Fruit fly (Drosophila melanogaster) whole organism, embryonic: ENCODE results near the gene Ccdc58.
A peak's percentile ranks its signal among the peaks of the same experiment; 100 is the strongest.

Source experiments
- BtbVII ChIP-seq: fragments of 200-800 bp; sonication (Bioruptor generic); optimal IDR thresholded peaks from 3 replicates; lab custom pipeline; 2017; ENCODE audit warnings: missing biosample characterization, mild to moderate bottlenecking, missing genetic modification characterization
- Bteb2 ChIP-seq: fragments of 200-800 bp; sonication (Bioruptor generic); optimal IDR thresholded peaks from 2 replicates; lab custom pipeline; 2016; ENCODE audit warnings: missing biosample characterization, missing genetic modification characterization
- CG10209 ChIP-seq: fragments of 200-800 bp; sonication (Bioruptor generic); optimal IDR thresholded peaks from 3 replicates; lab custom pipeline; 2017; ENCODE audit warnings: missing biosample characterization, mild to moderate bottlenecking, missing genetic modification characterization, missing genetic modification reagents
- CG10979 ChIP-seq: fragments of 200-800 bp; sonication (Bioruptor generic); optimal IDR thresholded peaks from 2 replicates; lab custom pipeline; 2018; ENCODE audit warnings: missing biosample characterization, mild to moderate bottlenecking, missing genetic modification characterization, moderate library complexity
- CG11504 ChIP-seq: fragments of 200-800 bp; sonication (Bioruptor generic); optimal IDR thresholded peaks from 3 replicates; lab custom pipeline; 2019; ENCODE audit warnings: missing biosample characterization, mild to moderate bottlenecking, missing genetic modification characterization, moderate library complexity
- CG13424 ChIP-seq: fragments of 200-800 bp; sonication (Bioruptor generic); optimal IDR thresholded peaks from 2 replicates; lab custom pipeline; 2019; ENCODE audit warnings: missing biosample characterization, mild to moderate bottlenecking, missing genetic modification characterization, moderate library complexity
- CG14965 ChIP-seq: fragments of 200-800 bp; sonication (Bioruptor generic); optimal IDR thresholded peaks from 2 replicates; lab custom pipeline; 2016; ENCODE audit warnings: missing biosample characterization, missing genetic modification characterization, borderline replicate concordance
- CG15601 ChIP-seq: fragments of 200-800 bp; sonication (Bioruptor generic); optimal IDR thresholded peaks from 3 replicates; lab custom pipeline; 2019; ENCODE audit warnings: missing biosample characterization, mild to moderate bottlenecking, missing genetic modification characterization, moderate library complexity
- CG15696 ChIP-seq: fragments of 200-800 bp; sonication (Bioruptor generic); optimal IDR thresholded peaks from 2 replicates; lab custom pipeline; 2019; ENCODE audit warnings: missing biosample characterization, mild to moderate bottlenecking, missing genetic modification characterization, moderate library complexity
- CG30431 ChIP-seq: fragments of 200-800 bp; sonication (Bioruptor generic); optimal IDR thresholded peaks from 2 replicates; lab custom pipeline; 2017; ENCODE audit warnings: missing biosample characterization, missing genetic modification characterization
- CG32767 ChIP-seq: fragments of 200-800 bp; sonication (Bioruptor generic); IDR thresholded peaks from 2 replicates; pipeline ENCODE4 v1.3.6; 2022; ENCODE audit warnings: missing biosample characterization, missing genetic modification characterization
- CG34376 ChIP-seq: fragments of 200-800 bp; sonication (Bioruptor generic); optimal IDR thresholded peaks from 2 replicates; lab custom pipeline; 2018; ENCODE audit warnings: missing biosample characterization, mild to moderate bottlenecking, missing genetic modification characterization
- CG3995 ChIP-seq: fragments of 200-800 bp; sonication (Bioruptor generic); optimal IDR thresholded peaks from 3 replicates; lab custom pipeline; 2016; ENCODE audit warnings: missing biosample characterization, missing genetic modification characterization
- CG42726 ChIP-seq: fragments of 200-800 bp; sonication (Bioruptor generic); IDR thresholded peaks from 2 replicates; pipeline ENCODE4 v1.3.6; 2022; ENCODE audit warnings: missing biosample characterization, missing genetic modification characterization; ENCODE audit not compliant: partially characterized antibody
- CG4360 ChIP-seq: fragments of 200-800 bp; sonication (Bioruptor generic); IDR thresholded peaks from 2 replicates; pipeline ENCODE4 v1.3.6; 2022; ENCODE audit warnings: missing biosample characterization, missing genetic modification characterization
- CG6765 ChIP-seq: fragments of 200-800 bp; sonication (Bioruptor generic); optimal IDR thresholded peaks from 3 replicates; lab custom pipeline; 2017; ENCODE audit warnings: missing biosample characterization, mild to moderate bottlenecking, missing genetic modification characterization
- CG8089 ChIP-seq: fragments of 200-800 bp; sonication (Bioruptor generic); optimal IDR thresholded peaks from 3 replicates; lab custom pipeline; 2016; ENCODE audit warnings: missing biosample characterization, missing genetic modification characterization
- Dek ChIP-seq: fragments of 200-800 bp; sonication (Bioruptor generic); optimal IDR thresholded peaks from 3 replicates; lab custom pipeline; 2019; ENCODE audit warnings: missing biosample characterization, mild to moderate bottlenecking, missing genetic modification characterization, moderate library complexity
- Dfd ChIP-seq, 2 experiments: fragments of >200 bp; optimal IDR thresholded peaks; 2 replicates each; lab custom pipeline; 2017; ENCODE audit warnings: missing biosample characterization in 2 of 2, missing genetic modification characterization in 2 of 2
- Doc3 ChIP-seq: fragments of 200-800 bp; sonication (Bioruptor generic); IDR thresholded peaks from 3 replicates; pipeline ENCODE4 v1.3.6; 2022; ENCODE audit warnings: missing biosample characterization, missing genetic modification characterization; ENCODE audit not compliant: partially characterized antibody
- Ets65A ChIP-seq: fragments of 200-800 bp; sonication (Bioruptor generic); peaks from one replicate; lab custom pipeline; 2016; ENCODE audit warnings: missing biosample characterization, missing genetic modification characterization
- Fer3 ChIP-seq: fragments of 200-800 bp; sonication (Bioruptor generic); optimal IDR thresholded peaks from 2 replicates; lab custom pipeline; 2018; ENCODE audit warnings: missing biosample characterization, mild to moderate bottlenecking, missing genetic modification characterization, moderate library complexity
- Gsc ChIP-seq: fragments of 200-800 bp; sonication (Bioruptor generic); IDR thresholded peaks from 2 replicates; pipeline ENCODE4 v1.3.6; 2022; ENCODE audit warnings: missing biosample characterization, missing genetic modification characterization
- Hr3 ChIP-seq: fragments of 200-800 bp; sonication (Bioruptor generic); optimal IDR thresholded peaks from 3 replicates; lab custom pipeline; 2016; ENCODE audit warnings: missing biosample characterization, missing genetic modification characterization
- Lhr ChIP-seq: fragments of 200-800 bp; sonication (Bioruptor generic); optimal IDR thresholded peaks from 3 replicates; lab custom pipeline; 2017; ENCODE audit warnings: mild to moderate bottlenecking, missing biosample characterization, missing genetic modification reagents, missing genetic modification characterization
- Max ChIP-seq: fragments of 200-800 bp; sonication (Bioruptor generic); optimal IDR thresholded peaks from 2 replicates; lab custom pipeline; 2016; ENCODE audit warnings: missing biosample characterization, mild to moderate bottlenecking, missing genetic modification characterization
- NK7.1 ChIP-seq: fragments of 200-800 bp; sonication (Bioruptor generic); optimal IDR thresholded peaks from 3 replicates; lab custom pipeline; 2016; ENCODE audit warnings: missing biosample characterization, missing genetic modification characterization
- Opbp ChIP-seq: fragments of 200-800 bp; sonication (Bioruptor generic); IDR thresholded peaks from 3 replicates; pipeline ENCODE4 v1.3.6; 2022; ENCODE audit warnings: missing biosample characterization, missing genetic modification characterization; ENCODE audit not compliant: partially characterized antibody
- Ssrp ChIP-seq: fragments of 200-800 bp; sonication (Bioruptor generic); optimal IDR thresholded peaks from 2 replicates; lab custom pipeline; 2018; ENCODE audit warnings: missing biosample characterization, mild to moderate bottlenecking, missing genetic modification characterization, moderate library complexity
- Stat92E ChIP-seq, 3 experiments: fragments of >200 bp in 2 of 3; fragments of 200-800 bp in 1 of 3; sonication (Bioruptor generic) in 1 of 3; optimal IDR thresholded peaks; 2 replicates each; lab custom pipeline; 2017 to 2019; ENCODE audit warnings: missing biosample characterization in 3 of 3, missing genetic modification characterization in 3 of 3, mild to moderate bottlenecking in 1 of 3, moderate library complexity in 1 of 3
- Usf ChIP-seq: fragments of 200-800 bp; sonication (Bioruptor generic); optimal IDR thresholded peaks from 2 replicates; lab custom pipeline; 2017; ENCODE audit warnings: missing genotype, missing biosample characterization, missing genetic modification characterization
- Xrp1 ChIP-seq: fragments of 200-800 bp; sonication (Bioruptor generic); IDR thresholded peaks from 2 replicates; pipeline ENCODE4 v1.3.6; 2022; ENCODE audit warnings: missing biosample characterization, missing genetic modification characterization
- croc ChIP-seq: fragments of 200-800 bp; sonication (Bioruptor generic); conservative IDR thresholded peaks from 3 replicates; pipeline ENCODE4 v1.3.6; 2022; ENCODE audit warnings: missing biosample characterization, missing genetic modification characterization
- dmrt99B ChIP-seq: fragments of 200-800 bp; sonication (Bioruptor generic); optimal IDR thresholded peaks from 2 replicates; lab custom pipeline; 2018; ENCODE audit warnings: missing biosample characterization, mild to moderate bottlenecking, missing genetic modification characterization, moderate library complexity
- dpn ChIP-seq, 2 experiments: fragments of 200-800 bp; sonication (Bioruptor generic); optimal IDR thresholded peaks; 3 replicates each; lab custom pipeline; 2016; ENCODE audit warnings: missing biosample characterization in 2 of 2, missing genetic modification characterization in 2 of 2
- fd96Cb ChIP-seq: fragments of 200-800 bp; sonication (Bioruptor generic); optimal IDR thresholded peaks from 2 replicates; lab custom pipeline; 2018; ENCODE audit warnings: missing biosample characterization, mild to moderate bottlenecking, missing genetic modification characterization, moderate library complexity
- gfzf ChIP-seq: fragments of 200-800 bp; sonication (Bioruptor generic); optimal IDR thresholded peaks from 2 replicates; lab custom pipeline; 2016; ENCODE audit warnings: missing biosample characterization, mild to moderate bottlenecking, missing genetic modification characterization, moderate library complexity
- kni ChIP-seq: fragments of 200-800 bp; sonication (Bioruptor generic); optimal IDR thresholded peaks from 3 replicates; lab custom pipeline; 2017; ENCODE audit warnings: mild to moderate bottlenecking, missing biosample characterization, missing genetic modification reagents, missing genetic modification characterization
- lab ChIP-seq: fragments of 200-800 bp; sonication (Bioruptor generic); optimal IDR thresholded peaks from 3 replicates; lab custom pipeline; 2017; ENCODE audit warnings: missing biosample characterization, missing genetic modification characterization, mild to moderate bottlenecking, moderate library complexity, missing genetic modification reagents
- maf-S ChIP-seq: fragments of 200-800 bp; sonication (Bioruptor generic); optimal IDR thresholded peaks from 2 replicates; lab custom pipeline; 2016; ENCODE audit warnings: missing biosample characterization, missing genetic modification characterization
- nerfin-1 ChIP-seq: fragments of 200-800 bp; sonication (Bioruptor generic); optimal IDR thresholded peaks from 3 replicates; lab custom pipeline; 2019; ENCODE audit warnings: missing biosample characterization, mild to moderate bottlenecking, missing genetic modification characterization, moderate library complexity
- pan ChIP-seq, 4 experiments: fragments of >200 bp in 3 of 4; fragments of 200-800 bp in 1 of 4; sonication (Bioruptor generic) in 1 of 4; optimal IDR thresholded peaks in 3 of 4; IDR thresholded peaks in 1 of 4; 2 replicates each; pipeline versions ENCODE4 v1.3.6 to Lab custom; 2017 to 2022; ENCODE audit warnings: missing biosample characterization in 2 of 4, missing genetic modification characterization in 2 of 4, mixed read lengths in 1 of 4
- ranshi ChIP-seq: fragments of 200-800 bp; sonication (Bioruptor generic); IDR thresholded peaks from 2 replicates; pipeline ENCODE4 v1.3.6; 2022; ENCODE audit warnings: missing biosample characterization, missing genetic modification characterization
- run ChIP-seq: fragments of 200-800 bp; sonication (Bioruptor generic); optimal IDR thresholded peaks from 3 replicates; lab custom pipeline; 2018; ENCODE audit warnings: missing biosample characterization, mild to moderate bottlenecking, missing genetic modification characterization
- sd ChIP-seq: fragments of 200-800 bp; sonication (Bioruptor generic); optimal IDR thresholded peaks from 3 replicates; lab custom pipeline; 2018; ENCODE audit warnings: missing biosample characterization, mild to moderate bottlenecking, missing genetic modification characterization, moderate library complexity
- sim ChIP-seq: fragments of 200-800 bp; sonication (Bioruptor generic); IDR thresholded peaks from 2 replicates; pipeline ENCODE4 v1.3.6; 2022; ENCODE audit warnings: missing biosample characterization, missing genetic modification characterization
- sisA ChIP-seq: fragments of 200-800 bp; sonication (Bioruptor generic); IDR thresholded peaks from 2 replicates; pipeline ENCODE4 v1.3.6; 2022; ENCODE audit warnings: missing biosample characterization, missing genetic modification characterization

Ccdc58 gene

dm6 chr3L:19790929-19791687, 13.9 kb upstream of the Ccdc58 start:
- TF ChIP-seq CG10979 (peak; percentile 69), dpn (GFP tag; optimal IDR thresholded peaks at IDR 0.05; lab: Kevin White, UChicago) (peak; percentile 59 to 65), kni (no peak), Dek (tag; lab: Kevin White, UChicago) (peak; percentile 65), CG32767 (GFP tag; lab: Robert Waterston, UW) (0 out of 2 replicates have a peak, but pooled peaks have one; percentile 24), CG15696 (tag; lab: Kevin White, UChicago) (peak; percentile 26), dmrt99B (tag; lab: Kevin White, UChicago) (peak; percentile 67), CG13424 (peak; percentile 68), BtbVII (GFP tag; lab: Kevin White, UChicago) (no peak), NK7.1 (peak; percentile 13), Bteb2 (GFP tag; lab: Kevin White, UChicago) (peak; percentile 28), fd96Cb (tag; lab: Kevin White, UChicago) (peak; percentile 67), sisA (GFP tag; lab: Robert Waterston, UW) (peak; percentile 32; the same call in 1 of the 2 replicates), Gsc (no peak), lab (peak; percentile 58), CG34376 (GFP tag; lab: Kevin White, UChicago) (peak; percentile 29), CG8089 (GFP tag; lab: Kevin White, UChicago) (no peak), sim (no peak), Usf (GFP tag; lab: Kevin White, UChicago) (peak; percentile 73), gfzf (GFP tag; lab: Kevin White, UChicago) (no peak), CG14965 (GFP tag; lab: Kevin White, UChicago) (no peak), Stat92E (GFP tag; optimal IDR thresholded peaks at IDR 0.05; lab: Kevin White, UChicago) (no peak), CG4360 (GFP tag; lab: Robert Waterston, UW) (0 out of 2 replicates have a peak, but pooled peaks have one; percentile 22), croc (GFP tag; lab: Robert Waterston, UW) (peak; percentile 37; the same call in 2 of the 3 replicates), Max (peak; percentile 68), CG42726 (GFP tag; lab: Robert Waterston, UW) (no peak), Lhr (GFP tag; lab: Kevin White, UChicago) (no peak), Hr3 (GFP tag; lab: Kevin White, UChicago) (peak; percentile 50), CG11504 (tag; lab: Kevin White, UChicago) (peak; percentile 70), Ets65A (peak; percentile 96), maf-S (GFP tag; lab: Kevin White, UChicago) (peak; percentile 44), CG10209 (GFP tag; lab: Kevin White, UChicago) (peak; percentile 75), pan (optimal IDR thresholded peaks at IDR 0.05; lab: Kevin White, UChicago) (no peak), pan (GFP tag; optimal IDR thresholded peaks at IDR 0.05 in 1 of 2, IDR thresholded peaks at IDR 0.05 in 1 of 2) (no peak), CG6765 (GFP tag; lab: Kevin White, UChicago) (peak; percentile 17), Opbp (GFP tag; lab: Robert Waterston, UW) (peak; percentile 42; the same call in 1 of the 3 replicates), Doc3 (GFP tag; lab: Robert Waterston, UW) (no peak), CG30431 (peak; percentile 47), nerfin-1 (tag; lab: Kevin White, UChicago) (peak; percentile 7), run (no peak), CG3995 (peak; percentile 34), ranshi (GFP tag; lab: Robert Waterston, UW) (no peak), sd (tag; lab: Kevin White, UChicago) (peak; percentile 34), CG15601 (peak; percentile 34), Fer3 (tag; lab: Kevin White, UChicago) (peak; percentile 44), Dfd (GFP tag; optimal IDR thresholded peaks at IDR 0.05; lab: Kevin White, UChicago) (peak in 1 of 2 experiments; percentile 61), Xrp1 (peak; percentile 46; the same call in 1 of the 2 replicates), Ssrp (tag; lab: Kevin White, UChicago) (peak; percentile 64)
